Fruit fly (Drosophila melanogaster) whole organism, embryonic: ENCODE data around the gene CG33230.
A peak's percentile ranks its signal among the peaks of the same experiment; 100 is the strongest.

Source experiments
- ATbp ChIP-seq: fragments of 200-800 bp; sonication (Bioruptor generic); optimal IDR thresholded peaks from 2 replicates; lab custom pipeline; 2017; ENCODE audit warnings: missing biosample characterization, mild to moderate bottlenecking, missing genetic modification characterization, missing genetic modification reagents
- Bgb ChIP-seq: fragments of 200-800 bp; sonication (Bioruptor generic); IDR thresholded peaks from 2 replicates; pipeline ENCODE4 v1.3.6; 2022; ENCODE audit warnings: missing biosample characterization, missing genetic modification characterization; ENCODE audit not compliant: partially characterized antibody
- CG10267 ChIP-seq: fragments of 200-800 bp; sonication (Bioruptor generic); optimal IDR thresholded peaks from 2 replicates; lab custom pipeline; 2018; ENCODE audit warnings: missing biosample characterization, mild to moderate bottlenecking, missing genetic modification characterization, moderate library complexity
- CG10543 ChIP-seq: fragments of 200-800 bp; sonication (Bioruptor generic); optimal IDR thresholded peaks from 3 replicates; lab custom pipeline; 2017; ENCODE audit warnings: missing biosample characterization, mild to moderate bottlenecking, missing genetic modification characterization, moderate library complexity
- CG11723 ChIP-seq: fragments of 200-800 bp; sonication (Bioruptor generic); optimal IDR thresholded peaks from 2 replicates; lab custom pipeline; 2017; ENCODE audit warnings: missing biosample characterization, mild to moderate bottlenecking, missing genetic modification characterization
- CG12236 ChIP-seq: fragments of 200-800 bp; sonication (Bioruptor generic); optimal IDR thresholded peaks from 2 replicates; lab custom pipeline; 2016; ENCODE audit warnings: missing biosample characterization, missing genetic modification characterization
- CG12769 ChIP-seq: fragments of 200-800 bp; sonication (Bioruptor generic); optimal IDR thresholded peaks from 2 replicates; lab custom pipeline; 2019; ENCODE audit warnings: missing biosample characterization, mild to moderate bottlenecking, missing genetic modification characterization, moderate library complexity
- CG13624 ChIP-seq: fragments of 200-800 bp; sonication (Bioruptor generic); optimal IDR thresholded peaks from 2 replicates; lab custom pipeline; 2016; ENCODE audit warnings: missing biosample characterization, missing genetic modification characterization
- CG17361 ChIP-seq: fragments of 200-800 bp; sonication (Bioruptor generic); IDR thresholded peaks from 3 replicates; pipeline ENCODE4 v1.3.6; 2022; ENCODE audit warnings: missing biosample characterization, missing genetic modification characterization
- CG18599 ChIP-seq: fragments of 200-800 bp; sonication (Bioruptor generic); optimal IDR thresholded peaks from 3 replicates; lab custom pipeline; 2017; ENCODE audit warnings: missing biosample characterization, missing genetic modification characterization, mild to moderate bottlenecking, moderate library complexity, missing genetic modification reagents
- CG2678 ChIP-seq: fragments of 200-800 bp; sonication (Bioruptor generic); optimal IDR thresholded peaks from 3 replicates; lab custom pipeline; 2019; ENCODE audit warnings: missing biosample characterization, mild to moderate bottlenecking, missing genetic modification characterization, moderate library complexity
- CG30403 ChIP-seq: fragments of 200-800 bp; sonication (Bioruptor generic); optimal IDR thresholded peaks from 3 replicates; lab custom pipeline; 2016; ENCODE audit warnings: missing biosample characterization, missing genetic modification characterization
- CG34376 ChIP-seq: fragments of 200-800 bp; sonication (Bioruptor generic); optimal IDR thresholded peaks from 2 replicates; lab custom pipeline; 2018; ENCODE audit warnings: missing biosample characterization, mild to moderate bottlenecking, missing genetic modification characterization
- CG4617 ChIP-seq: fragments of 200-800 bp; sonication (Bioruptor generic); optimal IDR thresholded peaks from 3 replicates; lab custom pipeline; 2016; ENCODE audit warnings: missing biosample characterization, missing genetic modification characterization, borderline replicate concordance
- CG6683 ChIP-seq: fragments of 200-800 bp; sonication (Bioruptor generic); optimal IDR thresholded peaks from 2 replicates; lab custom pipeline; 2017; ENCODE audit warnings: missing biosample characterization, mild to moderate bottlenecking, missing genetic modification characterization, missing genetic modification reagents
- CG7987 ChIP-seq: fragments of 200-800 bp; sonication (Bioruptor generic); optimal IDR thresholded peaks from 2 replicates; lab custom pipeline; 2018; ENCODE audit warnings: missing biosample characterization, mild to moderate bottlenecking, missing genetic modification characterization, moderate library complexity
- CG8359 ChIP-seq: fragments of 200-800 bp; sonication (Bioruptor generic); optimal IDR thresholded peaks from 2 replicates; lab custom pipeline; 2017; ENCODE audit warnings: missing biosample characterization, mild to moderate bottlenecking, missing genetic modification characterization, borderline replicate concordance
- CG9817 ChIP-seq: fragments of 200-800 bp; sonication (Bioruptor generic); optimal IDR thresholded peaks from 2 replicates; lab custom pipeline; 2018; ENCODE audit warnings: missing biosample characterization, mild to moderate bottlenecking, missing genetic modification characterization, moderate library complexity
- CTCF ChIP-seq: fragments of 200-800 bp; sonication (Bioruptor generic); optimal IDR thresholded peaks from 2 replicates; lab custom pipeline; 2017; ENCODE audit warnings: missing biosample characterization, mild to moderate bottlenecking, missing genetic modification characterization, moderate library complexity
- Deaf1 ChIP-seq: fragments of 200-800 bp; optimal IDR thresholded peaks from 3 replicates; lab custom pipeline; 2019; ENCODE audit warnings: missing biosample characterization, mild to moderate bottlenecking, missing genetic modification characterization, moderate library complexity
- Drgx ChIP-seq: fragments of 200-800 bp; sonication (Bioruptor generic); IDR thresholded peaks from 2 replicates; pipeline ENCODE4 v1.3.6; 2022; ENCODE audit warnings: missing biosample characterization, missing genetic modification characterization
- Gsc ChIP-seq: fragments of 200-800 bp; sonication (Bioruptor generic); IDR thresholded peaks from 2 replicates; pipeline ENCODE4 v1.3.6; 2022; ENCODE audit warnings: missing biosample characterization, missing genetic modification characterization
- MBD-R2 ChIP-seq: fragments of 200-800 bp; sonication (Bioruptor generic); IDR thresholded peaks from 2 replicates; pipeline ENCODE4 v1.3.6; 2022; ENCODE audit warnings: missing biosample characterization, missing genetic modification characterization
- Side ChIP-seq: fragments of 200-800 bp; sonication (Bioruptor generic); optimal IDR thresholded peaks from 2 replicates; lab custom pipeline; 2016; ENCODE audit warnings: missing biosample characterization, missing genetic modification characterization
- Spps ChIP-seq: fragments of 200-800 bp; sonication (Bioruptor generic); optimal IDR thresholded peaks from 2 replicates; lab custom pipeline; 2018; ENCODE audit warnings: missing biosample characterization, mild to moderate bottlenecking, missing genetic modification characterization
- Taf1 ChIP-seq: fragments of 200-800 bp; sonication (Bioruptor generic); IDR thresholded peaks from 2 replicates; pipeline ENCODE4 v1.3.6; 2022; ENCODE audit warnings: missing biosample characterization, missing genetic modification characterization
- cg ChIP-seq: fragments of 200-800 bp; sonication (Bioruptor generic); optimal IDR thresholded peaks from 3 replicates; lab custom pipeline; 2019; ENCODE audit warnings: missing biosample characterization, mild to moderate bottlenecking, missing genetic modification characterization, moderate library complexity
- chm ChIP-seq: fragments of 200-800 bp; sonication (Bioruptor generic); IDR thresholded peaks from 2 replicates; pipeline ENCODE4 v1.3.6; 2022; ENCODE audit warnings: missing biosample characterization, missing genetic modification characterization
- emc ChIP-seq: fragments of 200-800 bp; sonication (Bioruptor generic); optimal IDR thresholded peaks from 2 replicates; lab custom pipeline; 2016; ENCODE audit warnings: missing biosample characterization, missing genetic modification characterization
- ems ChIP-seq: fragments of 200-800 bp; sonication (Bioruptor generic); optimal IDR thresholded peaks from 3 replicates; lab custom pipeline; 2016; ENCODE audit warnings: missing biosample characterization, missing genetic modification characterization
- en ChIP-seq: fragments of 200-800 bp; sonication (Bioruptor generic); optimal IDR thresholded peaks from 2 replicates; lab custom pipeline; 2016; ENCODE audit warnings: missing biosample characterization, missing genetic modification characterization
- gfzf ChIP-seq: fragments of 200-800 bp; sonication (Bioruptor generic); optimal IDR thresholded peaks from 2 replicates; lab custom pipeline; 2016; ENCODE audit warnings: missing biosample characterization, mild to moderate bottlenecking, missing genetic modification characterization, moderate library complexity
- kay ChIP-seq: fragments of 200-800 bp; sonication (Bioruptor generic); optimal IDR thresholded peaks from 2 replicates; lab custom pipeline; 2016; ENCODE audit warnings: missing biosample characterization, missing genetic modification characterization
- kni ChIP-seq: fragments of 200-800 bp; sonication (Bioruptor generic); optimal IDR thresholded peaks from 3 replicates; lab custom pipeline; 2017; ENCODE audit warnings: mild to moderate bottlenecking, missing biosample characterization, missing genetic modification reagents, missing genetic modification characterization
- knrl ChIP-seq: fragments of 200-800 bp; sonication (Bioruptor generic); IDR thresholded peaks from 3 replicates; pipeline ENCODE4 v1.3.6; 2022; ENCODE audit warnings: missing biosample characterization, missing genetic modification characterization; ENCODE audit not compliant: partially characterized antibody
- maf-S ChIP-seq: fragments of 200-800 bp; sonication (Bioruptor generic); optimal IDR thresholded peaks from 2 replicates; lab custom pipeline; 2016; ENCODE audit warnings: missing biosample characterization, missing genetic modification characterization
- nom ChIP-seq: fragments of 200-800 bp; sonication (Bioruptor generic); optimal IDR thresholded peaks from 2 replicates; lab custom pipeline; 2017; ENCODE audit warnings: missing biosample characterization, missing genetic modification characterization, mild to moderate bottlenecking, moderate library complexity, missing genetic modification reagents
- org-1 ChIP-seq: fragments of 200-800 bp; sonication (Bioruptor generic); optimal IDR thresholded peaks from 2 replicates; lab custom pipeline; 2017; ENCODE audit warnings: missing biosample characterization, missing genetic modification characterization
- pho ChIP-seq: fragments of 200-800 bp; sonication (Bioruptor generic); optimal IDR thresholded peaks from 2 replicates; lab custom pipeline; 2016; ENCODE audit warnings: missing biosample characterization, missing genetic modification characterization
- rib ChIP-seq: fragments of 200-800 bp; sonication (Bioruptor generic); IDR thresholded peaks from 2 replicates; pipeline ENCODE4 v1.3.6; 2022; ENCODE audit warnings: missing biosample characterization, missing genetic modification characterization
- sisA ChIP-seq: fragments of 200-800 bp; sonication (Bioruptor generic); IDR thresholded peaks from 2 replicates; pipeline ENCODE4 v1.3.6; 2022; ENCODE audit warnings: missing biosample characterization, missing genetic modification characterization
- sug ChIP-seq: fragments of 200-800 bp; optimal IDR thresholded peaks from 2 replicates; lab custom pipeline; 2019; ENCODE audit warnings: missing biosample characterization, mild to moderate bottlenecking, missing genetic modification characterization, moderate library complexity
- twi ChIP-seq: fragments of 200-800 bp; optimal IDR thresholded peaks from 2 replicates; lab custom pipeline; 2019; ENCODE audit warnings: missing biosample characterization, mild to moderate bottlenecking, missing genetic modification characterization, moderate library complexity
- tx ChIP-seq: fragments of 200-800 bp; sonication (Bioruptor generic); optimal IDR thresholded peaks from 2 replicates; lab custom pipeline; 2016; ENCODE audit warnings: missing biosample characterization, missing genetic modification characterization
- unc-4 ChIP-seq: fragments of 200-800 bp; sonication (Bioruptor generic); IDR thresholded peaks from 2 replicates; pipeline ENCODE4 v1.3.6; 2022; ENCODE audit warnings: missing biosample characterization, missing genetic modification characterization; ENCODE audit not compliant: partially characterized antibody
- zfh1 ChIP-seq: fragments of 200-800 bp; sonication (Bioruptor generic); IDR thresholded peaks from 3 replicates; pipeline ENCODE4 v1.3.6; 2022; ENCODE audit warnings: missing biosample characterization, missing genetic modification characterization

Gene CG33230

DNA sequence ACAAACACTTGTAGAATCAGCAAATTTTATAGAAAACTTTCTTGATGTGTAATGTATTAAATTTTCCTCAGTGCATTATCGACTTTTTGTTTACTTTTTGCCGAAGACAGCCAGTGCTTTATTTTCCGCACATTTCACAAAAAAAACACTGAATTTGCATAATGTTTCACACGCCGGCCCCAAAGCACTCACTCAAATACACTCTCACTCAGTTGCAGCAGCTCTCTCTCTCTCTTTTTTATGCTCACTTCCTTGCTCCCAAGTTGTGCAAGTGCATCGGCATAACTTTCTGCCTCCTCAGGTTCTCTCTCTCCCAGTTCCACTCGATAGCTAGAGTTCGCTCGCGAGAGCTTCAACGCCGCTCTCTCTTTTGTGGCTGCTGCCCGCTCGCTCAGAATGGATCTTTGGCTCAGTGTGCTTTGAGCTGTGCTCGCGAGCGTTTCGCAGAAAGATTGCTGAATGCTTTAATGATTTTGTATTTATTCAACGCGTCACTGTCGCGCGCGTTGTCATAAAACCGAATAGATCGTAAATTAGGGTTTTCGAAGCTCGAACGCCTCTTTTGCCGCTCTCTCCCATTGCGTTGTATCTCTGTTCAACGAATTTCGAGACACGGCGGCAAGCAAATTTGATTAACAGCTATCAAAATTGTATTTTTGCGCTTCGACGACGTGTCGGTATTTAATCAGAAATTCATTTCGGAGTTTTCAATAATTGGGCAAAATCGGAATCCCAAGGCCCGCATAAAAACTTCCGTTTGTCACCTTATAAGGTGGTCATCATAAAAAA is 31.8 kb upstream of the CG33230 start (continued):
- no peak for TF ChIP-seq CG30403 (GFP tag; lab: Kevin White, UChicago)
- peak; percentile 62 for TF ChIP-seq Bgb
- TF ChIP-seq unc-4 (GFP tag; lab: Robert Waterston, UW) = peak; percentile 55; the same call in 1 of the 2 replicates
- TF ChIP-seq CG10267 (tag; lab: Kevin White, UChicago) = no peak
- peak; percentile 49 for TF ChIP-seq kni (GFP tag; lab: Kevin White, UChicago)

DNA sequence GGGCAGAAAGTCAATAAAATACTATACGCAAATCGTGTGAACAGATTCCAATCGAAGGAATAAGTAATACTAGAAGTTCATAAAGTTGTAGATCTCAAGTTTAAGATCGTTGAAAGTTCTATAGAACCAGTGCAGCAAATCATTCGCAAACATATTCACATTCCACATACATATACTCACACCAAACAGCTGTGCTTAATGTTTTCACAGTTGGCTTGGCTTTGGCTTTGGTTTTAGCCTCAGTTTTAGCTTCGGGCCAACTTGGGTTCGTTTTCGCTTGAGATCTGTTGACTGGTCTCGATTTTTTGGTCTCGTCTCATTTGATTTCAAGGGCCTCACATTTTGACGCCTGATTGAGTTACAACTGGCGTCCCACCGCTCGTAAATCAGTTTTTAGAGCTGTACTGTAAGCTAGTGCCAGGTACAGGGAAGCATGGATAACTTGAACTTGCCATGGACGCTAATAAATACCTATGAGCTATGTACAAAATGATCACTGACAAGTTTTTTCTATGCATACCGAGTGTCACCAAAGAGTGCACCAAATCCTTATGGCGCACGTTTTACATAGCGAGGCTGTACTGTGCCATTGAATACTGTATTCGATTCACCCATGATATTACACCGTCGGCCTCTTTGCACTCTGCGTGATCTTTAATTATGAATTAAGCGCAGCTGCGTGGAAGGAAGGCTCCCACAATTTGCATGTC is 30.9 kb upstream of the CG33230 start:
- TF ChIP-seq gfzf (GFP tag; lab: Kevin White, UChicago) (no peak), tx (peak; percentile 77), ATbp (GFP tag; lab: Kevin White, UChicago) (peak; percentile 61), sisA (peak; percentile 93), CG12236 (GFP tag; lab: Kevin White, UChicago) (peak; percentile 48), CG12769 (peak; percentile 94), Gsc (GFP tag; lab: Robert Waterston, UW) (peak; percentile 73), org-1 (GFP tag; lab: Kevin White, UChicago) (peak; percentile 60), CTCF (GFP tag; lab: Kevin White, UChicago) (peak; percentile 21), Taf1 (peak; percentile 70; the same call in 1 of the 2 replicates), CG4617 (GFP tag; lab: Kevin White, UChicago) (peak; percentile 36), Side (GFP tag; lab: Kevin White, UChicago) (peak; percentile 81), CG2678 (peak; percentile 87), pho (GFP tag; lab: Kevin White, UChicago) (peak; percentile 75), knrl (no peak), Deaf1 (tag; lab: Kevin White, UChicago) (peak; percentile 45), CG34376 (GFP tag; lab: Kevin White, UChicago) (peak; percentile 50), Drgx (GFP tag; lab: Robert Waterston, UW) (peak; percentile 82), emc (GFP tag; lab: Kevin White, UChicago) (peak; percentile 65), chm (GFP tag; lab: Robert Waterston, UW) (peak; percentile 89), kay (GFP tag; lab: Kevin White, UChicago) (peak; percentile 51), sug (tag; lab: Kevin White, UChicago) (peak; percentile 62), CG11723 (peak; percentile 54), CG8359 (GFP tag; lab: Kevin White, UChicago) (peak; percentile 46), ems (GFP tag; lab: Kevin White, UChicago) (peak; percentile 83), twi (peak; percentile 58), nom (GFP tag; lab: Kevin White, UChicago) (peak; percentile 76), CG9817 (tag; lab: Kevin White, UChicago) (peak; percentile 90), en (GFP tag; lab: Kevin White, UChicago) (peak; percentile 71), CG18599 (GFP tag; lab: Kevin White, UChicago) (peak; percentile 84), maf-S (peak; percentile 77), CG6683 (peak; percentile 55), cg (GFP tag; lab: Kevin White, UChicago) (no peak), CG17361 (GFP tag; lab: Robert Waterston, UW) (peak; percentile 49; the same call in 1 of the 3 replicates), MBD-R2 (GFP tag; lab: Robert Waterston, UW) (peak; percentile 82), Spps (tag; lab: Kevin White, UChicago) (peak; percentile 18), zfh1 (GFP tag; lab: Robert Waterston, UW) (peak; percentile 86), rib (GFP tag; lab: Robert Waterston, UW) (peak; percentile 82; the same call in 1 of the 2 replicates), CG10543 (GFP tag; lab: Kevin White, UChicago) (peak; percentile 59), CG7987 (peak; percentile 47), CG13624 (peak; percentile 87)
